Fruit fly (Drosophila melanogaster): ENCODE data around the gene ScsbetaG.

dm6 chr3L:5563309-5564182, at the start of gene ScsbetaG, which contains the start of gene Sras:
- TF ChIP-seq tai (GFP tag; optimal IDR thresholded peaks at IDR 0.05) (no peak), usp (GFP tag; optimal IDR thresholded peaks at IDR 0.05) (no peak), psq (GFP tag; optimal IDR thresholded peaks at IDR 0.05) (no peak), dsf (GFP tag; optimal IDR thresholded peaks at IDR 0.05; ENCODE audit: borderline replicate concordance) (no peak), CG32264 (GFP tag; optimal IDR thresholded peaks at IDR 0.05) (no peak), sage (GFP tag; optimal IDR thresholded peaks at IDR 0.05) (no peak), lola (GFP tag; optimal IDR thresholded peaks at IDR 0.05) (no peak), brk (GFP tag; optimal IDR thresholded peaks at IDR 0.05) (no peak), rgr (GFP tag; optimal IDR thresholded peaks at IDR 0.05) (no peak), Vsx2 (GFP tag; optimal IDR thresholded peaks at IDR 0.05; ENCODE audit: partially characterized antibody) (peak; percentile 5), dl (GFP tag; optimal IDR thresholded peaks at IDR 0.05; ENCODE audit: insufficient read depth in 1 of 2, partially characterized antibody in 2 of 2) (no peak)

All from whole organism, wandering third instar larva.